Fruit fly (Drosophila melanogaster): Measurements from ENCODE around the gene PGRP-SA.
A peak's percentile ranks its signal among the peaks of the same experiment; 100 is the strongest.

PGRP-SA gene

DNA sequence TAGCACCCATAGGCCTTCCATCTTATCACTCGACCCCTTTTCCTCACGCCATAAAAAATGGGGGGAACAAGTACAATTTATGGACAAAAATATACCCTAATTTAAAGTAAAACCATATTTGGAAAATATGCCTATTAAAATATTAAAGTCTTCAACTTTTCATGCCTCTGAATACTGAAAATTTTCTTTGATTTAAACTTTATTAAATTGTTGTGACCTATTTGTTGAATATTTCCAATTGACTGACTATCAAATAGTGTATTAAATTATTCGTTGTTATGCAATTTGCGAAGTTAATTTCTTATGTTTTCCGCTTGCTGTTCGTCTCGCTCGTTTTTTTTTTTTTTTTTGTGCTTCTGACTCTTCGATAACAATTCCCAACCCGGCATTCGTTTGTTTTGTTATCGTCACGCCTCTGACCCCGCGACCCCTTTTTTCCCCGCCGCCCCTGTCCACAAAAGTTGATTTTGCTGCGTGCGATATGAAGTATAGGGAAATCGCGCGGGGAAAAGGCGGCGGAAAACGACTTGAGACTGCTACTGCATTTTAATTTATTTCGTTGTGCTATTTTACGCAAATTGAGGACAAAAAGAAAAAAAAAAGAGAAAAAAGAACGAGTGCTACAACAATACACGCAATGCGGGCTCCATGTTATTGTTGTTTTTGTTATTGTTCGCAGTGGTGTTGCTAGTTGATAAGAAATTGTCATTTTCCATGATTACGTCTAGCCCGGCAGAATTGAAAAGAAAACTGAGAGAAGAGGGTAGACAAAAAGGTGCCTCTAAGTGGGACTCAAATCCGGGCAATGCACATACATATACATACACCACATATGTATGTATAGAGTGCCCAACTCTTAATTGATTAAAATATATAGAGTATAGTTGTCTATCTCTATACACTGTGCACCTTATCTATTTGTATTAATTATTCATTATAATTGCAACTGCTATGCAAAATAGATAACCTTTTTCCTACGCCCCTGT is 39.6 kb upstream of the PGRP-SA start (continued):
- TF ChIP-seq lov (optimal IDR thresholded peaks at IDR 0.05), result no peak
- no peak for TF ChIP-seq lov (GFP tag; IDR thresholded peaks at IDR 0.05)
- no peak for TF ChIP-seq stwl (tag; optimal IDR thresholded peaks at IDR 0.05)
- no peak for TF ChIP-seq Asciz (GFP tag; optimal IDR thresholded peaks at IDR 0.05)
- peak; percentile 68 for TF ChIP-seq CG7839 (tag; optimal IDR thresholded peaks at IDR 0.05)
- no peak for TF ChIP-seq Ravus (GFP tag; IDR thresholded peaks at IDR 0.05)
- peak; percentile 40 for TF ChIP-seq CG13624 (GFP tag; optimal IDR thresholded peaks at IDR 0.05)
- TF ChIP-seq CG32532 (GFP tag; IDR thresholded peaks at IDR 0.05), result peak; percentile 29; the same call in 1 of the 2 replicates
- no peak for TF ChIP-seq Lim3 (GFP tag; IDR thresholded peaks at IDR 0.05)
- TF ChIP-seq sens-2 (GFP tag; IDR thresholded peaks at IDR 0.05), result no peak
- peak; percentile 69 for TF ChIP-seq CG18599 (GFP tag; optimal IDR thresholded peaks at IDR 0.05)
- no peak for TF ChIP-seq repo (GFP tag; optimal IDR thresholded peaks at IDR 0.05)
- peak; percentile 30 for TF ChIP-seq Med (GFP tag)
- TF ChIP-seq CG13296 (GFP tag; optimal IDR thresholded peaks at IDR 0.05), result peak; percentile 41
- peak; percentile 14 for TF ChIP-seq CG3281 (GFP tag; optimal IDR thresholded peaks at IDR 0.05)
- no peak for TF ChIP-seq dm (GFP tag; optimal IDR thresholded peaks at IDR 0.05)
- TF ChIP-seq ATbp (GFP tag; optimal IDR thresholded peaks at IDR 0.05), result peak; percentile 66
- no peak for TF ChIP-seq Atf-2 (GFP tag; optimal IDR thresholded peaks at IDR 0.05)
- TF ChIP-seq H15 (GFP tag; IDR thresholded peaks at IDR 0.05), result peak; percentile 53; the same call in 1 of the 3 replicates
- 0 out of 4 replicates have a peak, but pooled peaks have one; percentile 41 for TF ChIP-seq chinmo (GFP tag; IDR thresholded peaks at IDR 0.05; ENCODE audit: partially characterized antibody)
- TF ChIP-seq CG6854 (GFP tag; optimal IDR thresholded peaks at IDR 0.05), result no peak
- no peak; the same call in 2 of the 3 replicates for TF ChIP-seq zfh1 (GFP tag; IDR thresholded peaks at IDR 0.05)
- TF ChIP-seq Myb (GFP tag; optimal IDR thresholded peaks at IDR 0.05), result peak; percentile 13
- TF ChIP-seq wek (GFP tag; optimal IDR thresholded peaks at IDR 0.05), result no peak
- TF ChIP-seq yki (optimal IDR thresholded peaks at IDR 0.05), result no peak
- no peak for TF ChIP-seq CG4617 (GFP tag; optimal IDR thresholded peaks at IDR 0.05; ENCODE audit: borderline replicate concordance)
- TF ChIP-seq ci (GFP tag; IDR thresholded peaks at IDR 0.05), result peak; percentile 69; the same call in 2 of the 3 replicates
- TF ChIP-seq CG1832 (GFP tag; optimal IDR thresholded peaks at IDR 0.05), result no peak
- peak; percentile 11 for TF ChIP-seq crc (GFP tag; optimal IDR thresholded peaks at IDR 0.05)
- peak; percentile 39 for TF ChIP-seq CG10462 (GFP tag; optimal IDR thresholded peaks at IDR 0.05)
- TF ChIP-seq Dad (GFP tag; optimal IDR thresholded peaks at IDR 0.05), result no peak
- no peak for TF ChIP-seq CG16863 (GFP tag; optimal IDR thresholded peaks at IDR 0.05)
- TF ChIP-seq pros (GFP tag; optimal IDR thresholded peaks at IDR 0.05), result no peak
- TF ChIP-seq CG7556 (GFP tag; optimal IDR thresholded peaks at IDR 0.05), result peak; percentile 67
- no peak for TF ChIP-seq Gsc (GFP tag; IDR thresholded peaks at IDR 0.05)
- TF ChIP-seq pita (GFP tag; optimal IDR thresholded peaks at IDR 0.05), result no peak
- no peak for TF ChIP-seq bigmax (GFP tag; optimal IDR thresholded peaks at IDR 0.05)
- peak; percentile 45; the same call in 1 of the 2 replicates for TF ChIP-seq CG11247 (GFP tag; IDR thresholded peaks at IDR 0.05)
- TF ChIP-seq Optix (GFP tag; IDR thresholded peaks at IDR 0.05), result no peak
- TF ChIP-seq gro (GFP tag; optimal IDR thresholded peaks at IDR 0.05), result no peak
- TF ChIP-seq CG30431 (GFP tag; optimal IDR thresholded peaks at IDR 0.05), result no peak
- peak; percentile 60 for TF ChIP-seq ap (GFP tag; IDR thresholded peaks at IDR 0.05)
- peak; percentile 66 for TF ChIP-seq CG32767 (GFP tag; IDR thresholded peaks at IDR 0.05)
- peak; percentile 0 for TF ChIP-seq pnt (GFP tag; optimal IDR thresholded peaks at IDR 0.05)
- TF ChIP-seq sr (GFP tag; IDR thresholded peaks at IDR 0.05), result no peak
- no peak for TF ChIP-seq Mad (GFP tag; optimal IDR thresholded peaks at IDR 0.05)
- TF ChIP-seq CG6683 (GFP tag; optimal IDR thresholded peaks at IDR 0.05), result no peak
- TF ChIP-seq Fer3 (tag; optimal IDR thresholded peaks at IDR 0.05), result peak; percentile 65
- peak; percentile 55 for TF ChIP-seq CG12769 (tag; optimal IDR thresholded peaks at IDR 0.05)
